Fruit fly (Drosophila melanogaster) whole organism, larva: Measurements from ENCODE around the gene CG14562.

ENCODE experiments used
- noc ChIP-seq: fragments of 200-800 bp; sonication (Bioruptor generic); optimal IDR thresholded peaks from 3 replicates; lab custom pipeline; 2019; ENCODE audit warnings: missing biosample characterization, mild to moderate bottlenecking, missing genetic modification characterization, moderate library complexity

CG14562 gene

DNA sequence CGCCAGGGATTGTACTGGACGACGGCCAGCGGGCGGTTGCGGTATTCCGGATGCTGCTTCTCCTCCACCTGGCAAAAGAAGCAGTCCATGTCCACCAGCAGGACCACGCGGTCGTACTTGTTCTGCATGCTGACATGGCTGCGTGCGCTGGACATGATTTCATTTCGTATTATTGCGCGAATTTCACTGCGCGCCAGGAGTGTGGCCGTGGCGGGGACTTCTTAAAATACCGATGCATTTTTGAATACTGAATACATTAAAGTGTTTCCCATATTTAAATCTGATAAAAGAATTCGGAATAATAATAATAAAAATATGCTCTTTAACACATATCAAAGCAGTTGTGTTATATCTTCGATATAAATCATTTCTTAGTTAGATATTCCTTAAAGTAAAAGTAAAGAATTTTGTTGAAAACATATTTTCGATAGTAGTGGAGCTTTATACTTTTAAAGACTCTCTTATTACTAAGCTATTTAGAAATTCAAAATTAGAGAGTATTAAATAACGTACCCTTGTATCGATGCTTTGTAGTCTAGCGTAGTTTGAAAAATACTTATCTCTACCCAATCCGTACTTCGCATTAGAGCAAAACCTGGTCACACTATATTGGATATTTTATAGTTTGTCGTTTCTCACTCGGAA, at the start of gene CG14562, which contains the start of gene PolH:
CG14562 (plus strand) TSS at position 607 of the 645 bp plus-strand sequence.
PolH (minus strand) TSS at position 198 of the 645 bp plus-strand sequence.
- no peak for TF ChIP-seq noc (tag; lab: Kevin White, UChicago)

- TF ChIP-seq noc (tag; lab: Kevin White, UChicago) = no peak
These were observed 49.3 kb upstream of the CG14562 start for dm6 chr3L:21892699-21893098.

dm6 chr3L:21893697-21894099, 48.3 kb upstream of the CG14562 start:
- TF ChIP-seq noc (tag; lab: Kevin White, UChicago) = no peak

dm6 chr3L:21894100-21894499, 47.9 kb upstream of the CG14562 start:
- TF ChIP-seq noc (tag; lab: Kevin White, UChicago) = no peak

DNA sequence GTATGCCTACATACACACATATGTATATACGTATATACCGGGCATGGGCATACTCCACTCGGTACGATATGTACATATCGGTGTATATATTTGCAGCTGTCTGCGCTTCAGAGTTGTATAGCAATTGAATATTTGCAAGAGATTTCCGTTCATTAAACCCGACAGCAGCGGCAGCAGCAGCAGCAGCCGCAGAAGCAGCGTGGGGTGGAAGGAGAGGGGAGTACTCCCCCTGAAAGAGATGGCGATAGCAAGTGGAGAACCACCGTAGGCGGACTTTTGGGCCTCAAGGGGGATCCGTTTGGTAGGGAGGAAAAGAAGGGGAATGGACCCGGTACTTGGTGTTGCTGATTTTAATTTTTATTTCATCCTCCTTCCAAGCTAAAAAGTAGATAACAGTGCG, 47.2 kb upstream of the CG14562 start:
- TF ChIP-seq noc (tag; lab: Kevin White, UChicago) = no peak

dm6 chr3L:21896217-21896616, 45.8 kb upstream of the CG14562 start:
- TF ChIP-seq noc (tag; lab: Kevin White, UChicago) = no peak

- no peak for TF ChIP-seq noc (tag; lab: Kevin White, UChicago)
These were observed 42.5 kb upstream of the CG14562 start for dm6 chr3L:21899488-21899887.

dm6 chr3L:21908860-21909259, 33.2 kb upstream of the CG14562 start:
- TF ChIP-seq noc (tag; lab: Kevin White, UChicago) = no peak

dm6 chr3L:21918605-21919004, 23.4 kb upstream of the CG14562 start:
- no peak for TF ChIP-seq noc (tag; lab: Kevin White, UChicago)

DNA sequence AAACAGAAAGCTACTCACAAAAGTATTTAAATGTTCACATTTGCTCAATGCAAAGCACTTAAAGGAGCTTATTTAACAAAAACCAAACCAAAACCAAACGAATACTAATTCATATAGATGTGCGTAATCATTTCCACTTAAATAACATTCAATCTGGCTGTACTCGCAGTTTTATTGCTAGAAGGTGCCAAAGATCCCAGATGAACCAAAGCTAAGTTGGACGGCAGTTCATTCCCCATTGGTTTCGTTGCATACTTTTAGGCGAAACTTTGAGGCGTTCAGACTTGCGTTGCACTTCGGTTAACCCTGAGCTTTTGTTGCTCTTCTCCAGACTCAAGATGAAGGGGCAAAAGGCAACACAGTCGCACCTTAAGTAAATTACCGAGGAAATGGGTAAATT, 11.8 kb upstream of the CG14562 start:
- TF ChIP-seq noc (tag; lab: Kevin White, UChicago) = no peak

DNA sequence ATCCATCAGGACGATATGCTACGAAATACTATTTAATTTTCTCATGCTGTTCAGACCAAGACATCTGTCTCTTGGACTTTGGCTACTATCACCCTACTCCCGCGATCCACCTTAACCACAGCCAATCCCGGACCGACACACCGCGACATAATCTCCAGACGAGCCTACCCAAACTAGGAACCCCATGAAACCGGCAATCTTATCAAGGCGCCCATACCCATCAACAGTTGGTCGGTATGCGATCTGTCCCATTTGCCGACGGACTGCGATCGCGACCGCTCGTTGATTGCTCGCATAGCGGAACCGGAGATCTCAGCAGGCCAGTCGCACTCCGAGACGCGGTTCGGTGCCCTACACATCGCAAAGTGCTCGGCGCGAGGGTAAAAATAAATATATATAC, 7.6 kb upstream of the CG14562 start, which contains the start of gene SLC22A:
SLC22A (plus strand) TSS at position 243 of the 400 bp plus-strand sequence.
- TF ChIP-seq noc (tag; lab: Kevin White, UChicago) = peak; percentile 6

- TF ChIP-seq noc (tag; lab: Kevin White, UChicago) = peak; percentile 43
These were observed 5.9 kb upstream of the CG14562 start for dm6 chr3L:21936152-21936551.

DNA sequence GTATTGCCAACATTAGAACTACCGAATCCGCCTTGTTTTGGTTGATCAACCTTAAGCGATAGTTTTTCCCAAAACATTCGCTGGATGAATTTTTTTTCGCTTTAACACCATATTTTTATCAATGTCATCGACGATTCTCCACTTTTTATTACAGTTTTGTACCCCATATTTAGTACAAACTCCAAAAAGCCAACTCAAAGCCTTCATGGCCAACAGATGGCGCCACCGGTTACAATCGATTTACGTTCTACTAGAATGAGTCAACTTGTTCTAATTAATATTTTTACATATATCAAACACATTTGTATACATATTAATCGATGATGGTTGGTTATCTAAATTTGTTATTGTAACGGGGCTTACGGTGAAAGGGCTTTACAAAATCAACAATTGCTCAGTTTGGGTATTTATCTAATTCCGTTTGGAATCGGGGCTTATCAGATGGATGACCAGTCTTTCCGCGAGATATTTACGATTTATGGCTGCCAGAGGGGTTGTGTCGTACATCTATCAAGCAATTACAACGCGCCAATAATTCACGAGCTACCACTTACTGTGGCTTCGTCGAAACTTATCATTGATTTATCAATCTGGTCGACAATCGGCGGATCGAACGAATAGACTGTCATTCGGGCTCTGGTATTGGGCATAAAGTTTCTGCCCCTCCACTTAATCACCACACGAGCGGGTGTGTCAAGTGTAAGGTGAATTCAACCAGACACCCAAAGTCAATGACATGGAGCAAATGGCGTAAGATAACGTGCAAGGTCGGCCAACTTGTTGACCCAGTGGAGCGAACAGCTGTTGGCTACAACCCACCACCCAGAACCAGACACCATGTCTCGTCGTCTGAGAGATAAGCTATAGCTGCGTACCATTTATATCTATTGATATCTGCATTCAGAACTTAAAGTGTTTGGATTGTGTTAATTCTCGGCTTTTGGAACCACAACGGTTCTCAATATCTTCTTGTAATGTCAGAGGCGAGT, 11.3 kb downstream of the CG14562 start:
- peak; percentile 48 for TF ChIP-seq noc (tag; lab: Kevin White, UChicago)

DNA sequence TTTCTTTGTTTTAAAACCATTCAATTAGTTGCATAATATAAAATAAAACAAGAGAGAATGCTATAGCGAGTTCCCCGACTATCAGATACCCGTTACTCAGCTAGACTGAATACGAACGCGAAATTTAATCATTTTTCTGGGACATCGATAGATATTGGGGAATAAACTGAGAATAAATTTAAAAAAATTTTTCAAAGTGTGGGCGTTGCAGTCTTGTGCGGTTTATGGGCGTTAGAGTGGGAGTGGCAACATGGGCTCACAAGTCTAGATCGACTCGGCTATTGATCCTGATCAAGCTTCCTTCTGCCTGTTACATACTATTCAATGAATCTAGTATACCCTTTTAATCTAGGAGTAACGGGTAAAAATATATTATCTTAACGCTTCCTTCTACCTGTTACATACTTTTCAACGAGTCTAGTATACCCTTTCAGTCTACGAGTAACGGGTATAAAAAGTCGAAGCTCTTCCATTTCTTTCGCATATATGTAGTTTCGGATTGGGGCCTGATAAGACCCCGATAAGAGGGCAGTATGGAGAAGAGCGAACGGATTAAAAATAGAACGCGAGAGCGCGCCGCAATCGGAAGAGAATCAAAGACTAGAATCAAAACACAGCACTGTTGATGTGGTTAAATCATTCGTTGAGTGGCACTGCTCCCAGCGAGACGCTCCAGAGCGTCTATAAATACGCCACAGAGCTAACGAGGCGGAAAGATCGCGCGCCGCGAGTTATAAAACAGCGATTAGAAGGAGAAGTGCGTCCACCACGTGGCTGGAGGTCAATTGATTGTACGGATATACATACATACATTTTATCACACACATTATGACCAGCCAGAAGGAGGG, 12.7 kb downstream of the CG14562 start, which contains the start of gene CG7458:
CG7458 (plus strand) TSS at position 637 of the 848 bp plus-strand sequence.
- TF ChIP-seq noc (tag; lab: Kevin White, UChicago) = peak; percentile 81

DNA sequence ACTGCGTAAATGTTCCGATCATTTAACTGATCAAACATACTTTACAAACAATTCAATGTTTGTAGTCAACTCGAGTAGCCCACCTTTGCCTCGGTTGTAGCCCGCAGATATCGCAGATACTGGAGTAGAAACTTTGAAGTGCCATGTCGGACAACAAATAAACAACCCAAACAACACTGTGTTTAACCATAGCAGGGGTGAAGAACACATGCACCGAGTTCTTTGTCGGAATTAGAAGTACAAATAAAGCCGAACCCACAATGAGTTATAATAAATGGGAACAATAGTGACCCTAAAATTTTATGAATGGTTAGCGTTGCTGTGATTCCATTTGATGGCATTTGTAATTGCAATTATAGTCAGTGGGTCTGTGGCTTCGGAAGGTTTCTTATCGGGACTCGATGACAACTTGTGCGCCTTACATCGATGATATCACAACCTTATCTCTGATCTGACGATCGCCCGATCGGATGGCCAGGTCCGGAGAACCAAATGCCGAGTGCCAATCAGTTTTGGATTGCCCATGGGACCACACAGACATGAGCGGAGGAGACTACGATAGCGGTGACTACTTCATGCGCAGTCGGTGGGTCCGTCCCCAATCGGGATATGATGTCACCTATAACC, 20.0 kb downstream of the CG14562 start, which contains the start of gene Chs2:
Chs2 (plus strand) TSS at position 510 of the 627 bp plus-strand sequence.
- TF ChIP-seq noc (tag; lab: Kevin White, UChicago) = no peak
